Worm (Caenorhabditis elegans): ENCODE results near the gene ZK632.11.

Gene ZK632.11

DNA sequence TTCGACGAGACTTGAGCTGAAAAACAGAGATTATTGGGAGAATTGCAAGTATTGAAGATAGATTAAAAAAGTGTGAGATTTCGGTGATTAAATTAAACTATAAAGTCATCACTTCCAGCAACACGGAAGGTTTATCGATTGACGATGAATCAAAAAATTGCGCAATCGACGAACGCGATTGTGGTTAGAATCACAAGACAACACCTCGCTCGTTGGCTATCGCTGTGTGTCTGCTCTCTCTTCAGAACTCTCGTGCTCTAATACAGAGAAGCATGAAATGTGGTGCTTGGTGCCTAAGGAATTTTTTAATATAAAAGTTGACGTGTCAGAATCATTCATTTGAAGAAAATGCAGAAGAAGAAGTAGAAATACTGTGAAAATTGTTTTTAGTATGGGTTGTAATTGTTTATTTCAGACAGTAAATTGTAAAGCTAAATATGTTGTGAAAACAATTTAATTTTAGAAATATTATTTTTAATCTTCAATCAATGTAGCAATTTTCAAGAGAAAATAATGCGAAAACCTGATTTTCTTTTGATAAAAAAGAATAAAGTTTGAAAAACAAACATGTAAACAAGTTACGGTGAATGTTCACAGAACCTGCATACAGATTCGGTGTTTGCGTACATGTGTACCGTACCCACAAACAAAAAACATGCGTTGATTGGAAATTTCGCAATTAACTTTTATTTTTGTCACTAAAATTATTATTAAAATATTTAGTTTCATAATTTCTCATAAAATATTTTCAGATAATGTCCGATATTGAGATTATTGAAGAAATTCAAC, at the start of gene ZK632.11, which contains the start of gene ZK632.10:
ZK632.11 (plus strand) TSS at position 753 of the 789 bp plus-strand sequence.
ZK632.10 (minus strand) TSS at position 560 of the 789 bp plus-strand sequence.
- TF ChIP-seq C38D4.7 (GFP tag; optimal IDR thresholded peaks at IDR 0.05) (no peak), hlh-30 (tag; optimal IDR thresholded peaks at IDR 0.05; ENCODE audit: insufficient read depth) (peak; percentile 78), rnt-1 (tag; optimal IDR thresholded peaks at IDR 0.05) (peak; percentile 7), nfya-1 (tag; optimal IDR thresholded peaks at IDR 0.05) (peak; percentile 18)

DNA sequence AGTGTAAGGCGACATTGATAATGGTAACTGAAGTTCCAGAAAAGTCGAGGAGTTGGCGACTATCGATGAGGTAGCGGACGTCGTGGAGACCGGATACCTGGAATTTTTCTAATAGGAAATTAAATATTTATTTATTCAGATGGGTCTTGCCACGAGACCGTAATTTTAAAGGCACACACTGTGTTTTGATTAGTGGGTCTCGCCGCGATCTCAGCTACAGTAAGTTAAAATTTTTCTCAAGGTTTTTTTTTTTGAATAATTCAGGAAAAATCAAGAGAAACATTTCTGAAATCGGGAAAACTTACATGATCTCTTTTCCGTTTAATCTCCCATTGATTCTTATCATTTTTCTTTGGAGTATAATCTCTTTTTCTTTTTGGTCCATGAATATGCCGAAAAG, 48.6 kb upstream of the ZK632.11 start:
- no peak for TF ChIP-seq unc-3 (GFP tag; conservative IDR thresholded peaks at IDR 0.05)
- TF ChIP-seq unc-3 (tag; optimal IDR thresholded peaks at IDR 0.05), result no peak
- no peak for TF ChIP-seq ets-4 (tag; optimal IDR thresholded peaks at IDR 0.05)
- no peak for TF ChIP-seq dve-1 (tag; optimal IDR thresholded peaks at IDR 0.05)
- no peak for TF ChIP-seq ceh-9 (tag; optimal IDR thresholded peaks at IDR 0.05)
- no peak for TF ChIP-seq ahr-1 (tag; optimal IDR thresholded peaks at IDR 0.05)
- no peak for TF ChIP-seq tbx-2 (tag; optimal IDR thresholded peaks at IDR 0.05)
- no peak for TF ChIP-seq pros-1 (tag; optimal IDR thresholded peaks at IDR 0.05)
- TF ChIP-seq fkh-10 (GFP tag; optimal IDR thresholded peaks at IDR 0.05), result no peak
- no peak for TF ChIP-seq nhr-232 (tag; optimal IDR thresholded peaks at IDR 0.05)
- TF ChIP-seq pha-4 (tag; optimal IDR thresholded peaks at IDR 0.05), result no peak
- no peak for TF ChIP-seq sdc-2 (tag; optimal IDR thresholded peaks at IDR 0.05)
- TF ChIP-seq hlh-13 (GFP tag; optimal IDR thresholded peaks at IDR 0.05), result no peak

DNA sequence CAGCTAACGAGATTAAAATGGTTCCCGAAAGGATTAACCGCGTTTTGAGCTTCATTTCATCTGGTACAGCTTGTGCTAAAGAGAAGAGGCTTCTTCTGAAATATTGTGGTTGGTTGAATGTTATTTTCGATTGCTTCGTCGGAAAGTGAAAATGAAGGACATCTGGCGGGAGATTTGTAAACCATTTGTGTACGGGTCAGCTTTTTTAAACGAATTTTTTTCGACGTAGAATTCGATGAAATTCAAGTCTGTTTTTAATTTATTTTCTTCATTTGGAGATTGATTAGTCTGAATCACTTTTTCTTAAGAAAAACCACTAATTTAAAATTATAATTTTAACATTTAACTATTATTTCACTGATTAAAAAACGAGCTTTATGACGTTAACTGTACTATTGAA, 47.5 kb upstream of the ZK632.11 start, which contains the start of gene sqv-3:
sqv-3 (minus strand) TSS at position 101 of the 400 bp plus-strand sequence.
- TF ChIP-seq pag-3 (tag; optimal IDR thresholded peaks at IDR 0.05; ENCODE audit: borderline replicate concordance) (no peak), ceh-6 (GFP tag; optimal IDR thresholded peaks at IDR 0.05) (no peak), ceh-24 (tag; optimal IDR thresholded peaks at IDR 0.05) (no peak)

DNA sequence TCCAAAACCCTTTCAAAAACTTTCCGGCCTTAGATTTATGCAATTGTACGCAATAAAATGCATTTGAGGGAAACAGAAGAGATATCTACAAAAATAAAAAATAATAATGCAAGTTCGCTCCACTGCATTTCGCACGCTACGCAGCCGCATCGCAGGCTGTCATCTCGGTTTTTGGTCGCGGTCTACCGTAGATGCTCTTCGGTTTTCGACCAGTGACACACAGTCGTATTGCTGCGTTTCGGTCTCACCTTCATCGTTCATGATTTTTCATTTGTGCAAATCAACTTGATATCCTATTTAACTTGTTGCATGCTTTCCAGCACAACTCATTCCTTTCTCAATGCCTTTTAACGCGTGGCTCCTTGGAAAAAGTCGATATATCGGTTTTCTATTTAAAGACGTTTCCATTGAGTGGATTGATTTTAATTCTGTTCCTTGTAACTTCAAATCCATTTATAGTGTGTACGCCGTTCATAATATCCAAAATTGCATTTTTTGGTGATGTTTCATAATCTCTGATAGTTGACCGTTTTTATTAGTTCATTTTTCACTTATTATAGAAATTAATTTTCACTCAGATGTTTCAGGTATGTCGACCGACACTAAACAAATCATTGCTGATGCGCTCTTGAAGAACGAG, 46.9 kb upstream of the ZK632.11 start, which contains the start of gene vha-1:
vha-1 (plus strand) TSS at position 590 of the 640 bp plus-strand sequence.
- no peak for TF ChIP-seq ceh-14 (tag; optimal IDR thresholded peaks at IDR 0.05)
- no peak for TF ChIP-seq dmd-4 (tag; optimal IDR thresholded peaks at IDR 0.05; ENCODE audit: borderline replicate concordance)
- TF ChIP-seq ceh-19 (GFP tag; optimal IDR thresholded peaks at IDR 0.05), result no peak
- peak; percentile 47 for TF ChIP-seq ceh-48 (tag; optimal IDR thresholded peaks at IDR 0.05)
- TF ChIP-seq ceh-9 (tag; optimal IDR thresholded peaks at IDR 0.05), result no peak
- TF ChIP-seq hlh-30 (tag; optimal IDR thresholded peaks at IDR 0.05; ENCODE audit: insufficient read depth), result peak; percentile 26
- peak; percentile 24 for TF ChIP-seq ama-1 (optimal IDR thresholded peaks at IDR 0.05)
- TF ChIP-seq lim-6 (tag; optimal IDR thresholded peaks at IDR 0.05), result no peak
- TF ChIP-seq ahr-1 (tag; optimal IDR thresholded peaks at IDR 0.05), result no peak
- no peak for TF ChIP-seq T23F11.4 (GFP tag; optimal IDR thresholded peaks at IDR 0.05)
- peak; percentile 39 for TF ChIP-seq elt-2 (tag; optimal IDR thresholded peaks at IDR 0.05)
- no peak for TF ChIP-seq sdc-2 (tag; optimal IDR thresholded peaks at IDR 0.05)
- no peak for TF ChIP-seq pqm-1 (tag; optimal IDR thresholded peaks at IDR 0.05)
- peak; percentile 14 for TF ChIP-seq ets-4 (tag; optimal IDR thresholded peaks at IDR 0.05)
- TF ChIP-seq ref-2 (tag; optimal IDR thresholded peaks at IDR 0.05), result peak; percentile 63
- TF ChIP-seq pha-4 (tag; optimal IDR thresholded peaks at IDR 0.05), result no peak
- TF ChIP-seq pag-3 (tag; optimal IDR thresholded peaks at IDR 0.05; ENCODE audit: borderline replicate concordance), result no peak
- TF ChIP-seq fax-1 (tag; optimal IDR thresholded peaks at IDR 0.05), result no peak
- TF ChIP-seq eyg-1 (tag; optimal IDR thresholded peaks at IDR 0.05), result no peak
- peak; percentile 26 for TF ChIP-seq ceh-30 (tag; optimal IDR thresholded peaks at IDR 0.05)
- TF ChIP-seq ceh-6 (GFP tag; optimal IDR thresholded peaks at IDR 0.05), result no peak
- TF ChIP-seq hlh-13 (GFP tag; optimal IDR thresholded peaks at IDR 0.05), result no peak
- TF ChIP-seq ztf-16 (tag; optimal IDR thresholded peaks at IDR 0.05), result no peak
- TF ChIP-seq unc-86 (tag; optimal IDR thresholded peaks at IDR 0.05), result peak; percentile 40
- no peak for TF ChIP-seq lin-11 (tag; optimal IDR thresholded peaks at IDR 0.05)
- no peak for TF ChIP-seq zip-5 (tag; optimal IDR thresholded peaks at IDR 0.05)
- peak; percentile 58 for TF ChIP-seq dve-1 (tag; optimal IDR thresholded peaks at IDR 0.05)
- no peak for TF ChIP-seq C38D4.7 (GFP tag; optimal IDR thresholded peaks at IDR 0.05)
- peak; percentile 15 for TF ChIP-seq C08G9.2 (tag; optimal IDR thresholded peaks at IDR 0.05)
- no peak for TF ChIP-seq syd-9 (tag; optimal IDR thresholded peaks at IDR 0.05)
- no peak for TF ChIP-seq pros-1 (tag; optimal IDR thresholded peaks at IDR 0.05)
- no peak for TF ChIP-seq pat-9 (tag; optimal IDR thresholded peaks at IDR 0.05)
- TF ChIP-seq ttx-3 (tag; optimal IDR thresholded peaks at IDR 0.05), result peak; percentile 2
- no peak for TF ChIP-seq mec-3 (tag; optimal IDR thresholded peaks at IDR 0.05; ENCODE audit: borderline replicate concordance)
- peak; percentile 82 for TF ChIP-seq nfya-1 (tag; optimal IDR thresholded peaks at IDR 0.05)
- TF ChIP-seq rnt-1 (tag; optimal IDR thresholded peaks at IDR 0.05), result peak; percentile 55
